Worm (Caenorhabditis elegans): ENCODE results near the gene cst-2.

DNA sequence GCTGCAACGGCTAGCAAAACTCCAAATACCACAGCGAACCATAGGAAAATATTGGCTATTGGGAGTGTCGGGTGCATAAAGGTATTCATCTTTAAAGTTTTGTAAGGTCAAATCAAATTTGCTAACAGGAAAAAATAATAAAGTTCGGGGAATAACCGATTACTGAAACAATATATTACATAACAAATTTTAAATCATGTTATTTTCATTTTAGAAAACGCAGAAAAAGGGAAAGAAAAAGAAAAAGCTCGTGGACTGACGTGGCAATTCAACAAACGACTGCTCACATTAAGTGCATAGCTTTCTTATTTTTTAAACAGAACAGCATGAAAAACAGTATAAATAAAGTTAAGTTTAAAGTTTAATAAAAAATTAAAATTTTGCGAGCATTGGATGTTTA, 37.3 kb upstream of the cst-2 start, which contains the start of gene R160.6:
- no peak for TF ChIP-seq ztf-11 (tag; optimal IDR thresholded peaks at IDR 0.05)
- TF ChIP-seq nhr-19 (GFP tag; conservative IDR thresholded peaks at IDR 0.05) = no peak
- no peak for TF ChIP-seq fkh-8 (tag; optimal IDR thresholded peaks at IDR 0.05)
- no peak for TF ChIP-seq elt-3 (tag; optimal IDR thresholded peaks at IDR 0.05)
- no peak for TF ChIP-seq nhr-77 (tag; optimal IDR thresholded peaks at IDR 0.05)
- no peak for TF ChIP-seq rnt-1 (tag; optimal IDR thresholded peaks at IDR 0.05)
- no peak for TF ChIP-seq lsy-2 (tag; optimal IDR thresholded peaks at IDR 0.05)

Data from whole organism, L1 larva.